Worm (Caenorhabditis elegans) whole organism, late embryonic: ENCODE measurements around the gene M163.21.

Experiments used
- C38D4.7 ChIP-seq: fragments of 200-800 bp; sonication (Bioruptor generic); optimal IDR thresholded peaks from 2 replicates; lab custom pipeline; 2018; ENCODE audit warnings: mild to moderate bottlenecking, missing genetic modification characterization, moderate library complexity, missing compliant biosample characterization
- ama-1 ChIP-seq: fragments of 150-350 bp; optimal IDR thresholded peaks from 2 replicates; lab custom pipeline; 2014
- ceh-19 ChIP-seq: fragments of 200-800 bp; sonication (Bioruptor generic); optimal IDR thresholded peaks from 2 replicates; lab custom pipeline; 2018; ENCODE audit warnings: mild to moderate bottlenecking, missing genetic modification characterization, missing compliant biosample characterization
- ceh-31 ChIP-seq: sonication (generic microtip); optimal IDR thresholded peaks from 2 replicates; lab custom pipeline; 2016; ENCODE audit warnings: missing genetic modification characterization, missing compliant biosample characterization
- ceh-9 ChIP-seq: sonication (generic microtip); optimal IDR thresholded peaks from 2 replicates; lab custom pipeline; 2016; ENCODE audit warnings: mild to moderate bottlenecking, missing genetic modification characterization, inconsistent platforms, missing compliant biosample characterization
- elt-4 ChIP-seq: sonication (generic microtip); optimal IDR thresholded peaks from 2 replicates; lab custom pipeline; 2016; ENCODE audit warnings: missing genetic modification characterization, missing compliant biosample characterization
- nhr-11 ChIP-seq: fragments of 150-350 bp; optimal IDR thresholded peaks from 2 replicates; lab custom pipeline; 2014; ENCODE audit warnings: missing biosample characterization, missing genetic modification characterization
- pha-4 ChIP-seq: fragments of 150-350 bp; optimal IDR thresholded peaks from 2 replicates; lab custom pipeline; 2018; ENCODE audit warnings: missing biosample characterization, missing genetic modification reagents, missing genetic modification characterization
- sox-4 ChIP-seq: sonication (generic microtip); optimal IDR thresholded peaks from 2 replicates; lab custom pipeline; 2017; ENCODE audit warnings: mild to moderate bottlenecking, missing genetic modification characterization, inconsistent platforms, missing compliant biosample characterization
- zip-5 ChIP-seq: sonication (generic microtip); optimal IDR thresholded peaks from 2 replicates; lab custom pipeline; 2016; ENCODE audit warnings: missing genetic modification characterization, missing compliant biosample characterization
- ztf-16 ChIP-seq: sonication (generic microtip); optimal IDR thresholded peaks from 2 replicates; lab custom pipeline; 2017; ENCODE audit warnings: missing genetic modification characterization, missing compliant biosample characterization

DNA sequence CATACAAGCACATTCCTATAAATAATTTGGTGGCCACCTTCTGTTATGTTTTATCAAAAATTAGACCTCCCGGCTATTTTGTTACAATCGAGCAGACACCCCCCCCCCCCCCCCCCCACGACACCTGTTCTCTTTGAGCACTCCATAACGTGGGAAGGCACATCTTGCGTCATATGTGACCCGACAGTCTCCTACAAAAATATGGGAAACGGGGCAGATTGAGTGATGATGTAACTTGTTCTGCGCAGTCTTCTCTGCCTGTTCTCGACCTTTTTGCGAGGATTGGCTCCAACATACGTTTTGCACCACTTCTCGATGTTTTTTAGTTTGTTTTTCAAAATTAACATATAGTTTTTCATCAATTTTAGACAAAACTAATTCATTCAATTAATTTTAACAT, 19.1 kb upstream of the M163.21 start:
- TF ChIP-seq ceh-9 (tag; lab: Kevin White, UChicago) (no peak), sox-4 (tag; lab: Kevin White, UChicago) (no peak), elt-4 (tag; lab: Kevin White, UChicago) (no peak), pha-4 (tag; lab: Kevin White, UChicago) (no peak), ama-1 (lab: Kevin White, UChicago) (no peak), C38D4.7 (GFP tag; lab: Kevin White, UChicago) (no peak), ceh-31 (tag; lab: Kevin White, UChicago) (no peak), ceh-19 (GFP tag; lab: Kevin White, UChicago) (no peak), ztf-16 (tag; lab: Kevin White, UChicago) (no peak), nhr-11 (tag; lab: Kevin White, UChicago) (no peak), zip-5 (tag; lab: Kevin White, UChicago) (no peak)
